Worm (Caenorhabditis elegans) whole organism, midembryonic: ENCODE results near the gene K11G9.5.
A peak's percentile ranks its signal among the peaks of the same experiment; 100 is the strongest.

Source experiments
- T22C8.4 ChIP-seq: fragments of 200-800 bp; sonication (Bioruptor generic); IDR thresholded peaks from 2 replicates; pipeline ENCODE4 v1.3.6; 2022; ENCODE audit warnings: missing genetic modification characterization, missing compliant biosample characterization
- cog-1 ChIP-seq: sonication (generic microtip); optimal IDR thresholded peaks from 2 replicates; lab custom pipeline; 2016; ENCODE audit warnings: missing genetic modification characterization, missing compliant biosample characterization
- flt-1 ChIP-seq: fragments of 200-800 bp; sonication (Bioruptor generic); IDR thresholded peaks from 2 replicates; pipeline ENCODE4 v1.3.6; 2022; ENCODE audit warnings: missing genetic modification characterization, missing compliant biosample characterization
- klf-2 ChIP-seq: fragments of 200-800 bp; sonication (Bioruptor generic); conservative IDR thresholded peaks from 2 replicates; pipeline ENCODE4 v1.3.6; 2022; ENCODE audit warnings: missing genetic modification reagents, missing genetic modification characterization, missing compliant biosample characterization
- med-1 ChIP-seq: sonication (generic microtip); optimal IDR thresholded peaks from 2 replicates; lab custom pipeline; 2017; ENCODE audit warnings: missing genetic modification characterization, mild to moderate bottlenecking, missing compliant biosample characterization, antibody characterized with exemption, missing genetic modification reagents; ENCODE audit not compliant: insufficient read depth
- ref-1 ChIP-seq: fragments of 200-800 bp; sonication (Bioruptor generic); conservative IDR thresholded peaks from 2 replicates; pipeline ENCODE4 v1.3.6; 2022; ENCODE audit warnings: missing genetic modification reagents, missing genetic modification characterization, missing compliant biosample characterization
- tab-1 ChIP-seq: fragments of 200-800 bp; sonication (Bioruptor generic); IDR thresholded peaks from 2 replicates; pipeline ENCODE4 v1.3.6; 2022; ENCODE audit warnings: missing genetic modification characterization, missing compliant biosample characterization
- ztf-23 ChIP-seq: fragments of 200-800 bp; sonication (Bioruptor generic); IDR thresholded peaks from 2 replicates; pipeline ENCODE4 v1.3.6; 2022; ENCODE audit warnings: missing genetic modification reagents, missing genetic modification characterization, missing compliant biosample characterization
- ztf-29 ChIP-seq: fragments of 200-800 bp; sonication (Bioruptor generic); IDR thresholded peaks from 2 replicates; pipeline ENCODE4 v1.3.6; 2022; ENCODE audit warnings: missing genetic modification reagents, missing genetic modification characterization, missing compliant biosample characterization

The K11G9.5 gene

DNA sequence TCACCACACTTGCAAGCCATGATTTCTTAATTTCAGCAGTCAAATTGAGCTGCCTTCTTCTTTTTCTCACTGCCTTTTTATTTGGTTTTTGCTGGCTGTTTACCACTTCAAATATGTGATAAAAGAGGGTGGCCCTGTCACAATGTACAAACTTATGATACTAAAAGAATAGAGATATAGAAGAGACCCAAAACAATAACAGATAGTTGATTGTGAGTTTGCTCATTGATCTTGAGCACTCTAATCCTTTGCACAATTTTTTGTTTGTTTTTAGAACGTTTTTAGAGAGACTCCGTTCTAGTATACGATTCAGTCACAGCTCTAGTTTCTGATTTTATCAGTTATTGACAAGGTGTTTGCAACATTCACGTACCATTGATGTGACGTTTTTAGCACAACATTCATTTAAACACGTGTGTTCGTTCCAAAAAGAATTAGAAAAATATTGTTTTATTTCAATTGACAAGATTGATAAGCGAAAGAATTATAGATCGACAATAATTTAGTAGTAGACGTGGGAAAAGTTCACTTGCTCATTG lies 3.6 kb upstream of the K11G9.5 start, which contains the start of gene mtl-1:
Gene mtl-1, minus strand, starts transcription at position 51 of the 539 bp plus-strand sequence.
- TF ChIP-seq flt-1 (GFP tag; lab: Robert Waterston, UW), result no peak
- TF ChIP-seq T22C8.4, result no peak

DNA sequence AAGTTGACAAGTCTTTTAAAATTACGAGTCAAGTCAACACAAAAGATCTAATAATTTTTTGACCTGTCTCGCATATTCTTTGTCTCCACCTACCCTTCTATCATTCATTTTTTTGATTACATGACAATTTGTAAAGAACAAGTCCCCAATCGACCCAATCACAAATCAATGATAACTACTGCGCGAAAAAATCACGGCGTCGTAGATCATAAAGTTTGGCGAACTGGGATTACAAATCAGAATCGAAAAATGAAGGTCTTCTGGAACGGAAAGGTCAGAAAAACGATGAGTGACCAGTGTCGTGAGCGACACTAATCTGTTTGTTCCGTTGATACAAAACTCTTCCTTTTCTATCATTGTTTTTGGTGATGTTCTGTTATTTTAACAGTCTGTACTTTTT lies 1.8 kb upstream of the K11G9.5 start:
- TF ChIP-seq cog-1, result no peak
- TF ChIP-seq med-1 (GFP tag; lab: Kevin White, UChicago), result no peak
- TF ChIP-seq ztf-23 (GFP tag; lab: Robert Waterston, UW), result no peak
- TF ChIP-seq flt-1 (GFP tag; lab: Robert Waterston, UW), result no peak
- TF ChIP-seq T22C8.4, result no peak
- TF ChIP-seq klf-2, result no peak
- no peak for TF ChIP-seq ztf-29 (GFP tag; lab: Robert Waterston, UW)
- TF ChIP-seq ref-1, result no peak
- TF ChIP-seq tab-1, result no peak

DNA sequence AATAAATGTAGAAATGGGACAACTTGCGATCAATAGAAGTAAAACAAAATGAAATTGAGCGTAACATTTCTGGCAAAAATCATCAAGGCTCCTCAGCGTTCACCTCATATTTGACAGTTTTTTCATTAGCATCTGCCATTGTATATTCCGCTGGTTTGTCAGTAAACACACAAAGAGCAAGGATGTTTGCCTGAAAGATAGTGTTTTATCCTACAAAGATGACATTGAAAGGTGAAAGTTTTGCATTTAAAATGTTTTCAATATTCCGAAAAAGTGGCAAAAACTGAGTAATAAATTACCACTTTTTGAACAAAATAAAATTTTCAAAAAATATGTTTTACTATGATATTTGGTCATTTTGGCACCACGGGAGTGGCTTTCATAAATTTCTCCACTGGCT lies 2.3 kb downstream of the K11G9.5 start:
- TF ChIP-seq flt-1 (GFP tag; lab: Robert Waterston, UW) (no peak), tab-1 (no peak)

DNA sequence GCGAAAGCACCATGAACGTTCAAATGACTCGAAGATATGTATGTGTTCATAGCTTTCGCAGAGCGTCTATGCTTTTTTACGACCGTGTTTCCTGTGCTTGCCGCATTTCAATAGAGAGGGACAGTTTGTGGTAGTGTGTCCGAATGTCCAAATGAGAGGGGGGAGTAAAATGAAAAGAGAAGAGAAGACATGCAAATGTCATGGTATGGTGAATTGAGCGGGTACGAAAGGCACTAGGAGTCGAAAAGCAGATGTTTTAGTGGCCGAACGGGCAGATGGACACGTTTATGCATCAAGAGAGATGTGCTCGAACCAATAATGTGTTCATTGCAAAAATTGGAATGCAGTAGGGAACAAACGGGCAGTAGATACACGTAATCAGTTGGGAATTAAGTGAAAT lies 2.8 kb downstream of the K11G9.5 start:
- TF ChIP-seq klf-2 (no peak), ztf-29 (GFP tag; lab: Robert Waterston, UW) (no peak), ref-1 (no peak), cog-1 (no peak)

DNA sequence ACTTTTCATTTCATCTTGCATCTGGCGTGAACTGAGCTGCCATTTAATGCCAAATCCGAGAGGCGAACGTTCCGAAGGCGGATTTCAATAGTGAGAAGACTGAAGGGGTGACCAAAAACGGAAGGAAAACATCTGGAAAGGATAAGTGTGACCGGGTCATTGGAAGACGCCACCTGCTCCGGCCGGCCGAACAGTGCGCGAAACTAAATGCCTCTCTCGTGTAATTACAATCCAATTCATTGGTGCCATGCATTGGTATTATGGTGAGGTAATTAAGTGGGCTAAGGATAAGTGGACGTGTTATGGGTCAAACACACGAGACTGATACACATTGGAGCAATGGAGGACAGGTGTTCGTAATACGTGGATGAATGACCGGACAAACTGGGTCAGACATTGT lies 3.8 kb downstream of the K11G9.5 start:
- no peak for TF ChIP-seq med-1 (GFP tag; lab: Kevin White, UChicago)
- no peak for TF ChIP-seq klf-2
- TF ChIP-seq ztf-23 (GFP tag; lab: Robert Waterston, UW), result no peak
- TF ChIP-seq T22C8.4, result no peak
- TF ChIP-seq tab-1, result 0 out of 2 replicates have a peak, but pooled peaks have one; percentile 52
- peak; percentile 32 for TF ChIP-seq cog-1

DNA sequence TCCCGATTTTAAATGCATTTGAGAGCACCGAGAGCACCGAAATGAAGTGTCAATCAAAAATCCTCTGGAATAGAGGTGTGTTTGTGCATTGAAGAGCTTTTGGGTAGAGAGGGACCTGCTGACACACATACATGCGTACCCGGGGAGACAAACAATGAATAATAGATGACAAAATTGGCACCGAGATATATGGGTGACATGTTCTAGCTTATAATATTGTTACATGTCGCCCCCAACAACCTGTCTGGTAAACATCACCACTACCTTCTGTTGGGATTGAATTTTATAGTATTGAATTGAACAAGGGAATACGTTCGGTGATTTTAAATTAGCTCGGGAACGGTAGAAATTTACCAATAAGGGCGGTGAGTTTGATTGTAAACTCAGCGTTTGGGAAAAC lies 4.6 kb downstream of the K11G9.5 start:
- TF ChIP-seq klf-2 (no peak), tab-1 (no peak), ztf-29 (GFP tag; lab: Robert Waterston, UW) (no peak), ztf-23 (GFP tag; lab: Robert Waterston, UW) (no peak), ref-1 (no peak), T22C8.4 (no peak), med-1 (GFP tag; lab: Kevin White, UChicago) (no peak), flt-1 (GFP tag; lab: Robert Waterston, UW) (no peak), cog-1 (no peak)

DNA sequence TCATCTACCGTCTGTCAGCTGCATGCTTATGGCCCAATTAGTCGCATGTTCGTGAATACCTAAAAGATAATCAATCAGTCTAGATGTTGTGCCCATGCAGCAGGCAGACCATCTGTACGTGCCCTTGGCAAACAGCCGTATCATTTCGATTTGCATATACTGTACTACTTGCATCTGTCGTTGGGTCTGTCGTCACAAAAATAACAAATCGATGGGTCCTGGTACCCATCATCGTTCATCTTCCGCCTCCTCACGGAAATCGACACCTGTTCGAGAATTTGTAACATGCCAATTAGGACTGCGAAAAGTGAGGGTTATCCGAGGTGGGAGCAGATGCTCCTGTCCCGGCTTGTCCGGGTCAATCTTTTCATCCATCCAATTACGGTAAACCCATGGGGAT lies 5.0 kb downstream of the K11G9.5 start:
- TF ChIP-seq ztf-29 (GFP tag; lab: Robert Waterston, UW), result no peak
- no peak for TF ChIP-seq cog-1
- no peak for TF ChIP-seq klf-2
- TF ChIP-seq ztf-23 (GFP tag; lab: Robert Waterston, UW), result no peak
- TF ChIP-seq flt-1 (GFP tag; lab: Robert Waterston, UW), result no peak
- no peak for TF ChIP-seq T22C8.4
- no peak for TF ChIP-seq med-1 (GFP tag; lab: Kevin White, UChicago)
- TF ChIP-seq tab-1, result no peak
- no peak for TF ChIP-seq ref-1

DNA sequence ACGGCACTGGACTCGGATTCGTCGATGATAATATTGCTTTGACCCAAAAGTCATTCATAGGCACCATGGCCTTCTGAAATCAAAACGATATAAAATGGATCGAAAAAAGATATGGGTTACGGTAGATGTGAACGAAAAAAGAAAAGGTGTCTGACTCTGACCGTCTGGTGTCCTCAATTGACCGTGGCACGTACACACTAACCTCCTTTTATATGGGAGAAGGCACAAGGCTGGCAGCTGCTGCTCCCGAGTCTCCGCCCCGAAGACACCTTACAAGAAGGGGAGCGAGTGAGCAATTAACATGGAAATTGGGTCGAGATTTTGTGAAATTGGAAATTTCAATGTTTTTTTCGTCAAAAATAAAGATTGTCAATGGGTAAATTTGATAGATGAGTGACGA lies 6.8 kb downstream of the K11G9.5 start, which contains the start of gene egl-46:
Gene egl-46, minus strand, starts transcription at position 73 of the 400 bp plus-strand sequence.
- TF ChIP-seq ztf-23 (GFP tag; lab: Robert Waterston, UW) (no peak), cog-1 (no peak), ref-1 (no peak), klf-2 (no peak), ztf-29 (GFP tag; lab: Robert Waterston, UW) (no peak), tab-1 (no peak), med-1 (GFP tag; lab: Kevin White, UChicago) (no peak), T22C8.4 (no peak), flt-1 (GFP tag; lab: Robert Waterston, UW) (no peak)

DNA sequence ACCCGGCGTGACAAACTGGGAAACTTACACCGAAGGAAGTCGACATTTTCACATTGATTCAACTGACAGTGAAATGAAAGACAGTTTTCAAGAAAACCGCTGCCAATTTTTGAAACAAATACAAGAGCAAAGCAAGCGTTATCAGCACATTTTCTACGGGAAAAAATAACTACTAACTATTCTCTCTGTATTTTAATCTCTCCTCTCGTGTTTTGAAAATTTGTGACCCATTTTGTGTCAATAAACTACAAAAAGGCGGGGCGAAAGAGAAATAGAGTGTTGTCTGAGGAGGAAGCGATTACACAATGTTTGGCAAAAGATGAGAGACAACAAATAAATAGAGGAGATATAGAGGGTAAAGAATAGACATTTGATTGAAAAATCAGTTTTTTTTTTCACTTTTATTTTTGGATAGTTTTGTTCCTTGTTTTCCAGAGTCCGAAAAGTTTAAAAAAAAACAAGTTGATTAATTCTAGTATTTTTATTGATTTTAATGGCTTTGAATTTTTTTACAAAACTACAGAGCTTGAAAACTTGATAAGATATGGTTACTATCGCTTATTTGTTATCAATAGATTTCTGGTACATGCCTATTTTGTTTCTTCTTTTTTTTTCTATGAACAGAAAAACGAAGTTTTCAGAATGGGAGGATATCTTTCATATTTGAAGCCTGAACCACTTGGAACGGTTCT lies 12.0 kb downstream of the K11G9.5 start, which contains the start of gene cest-34:
Gene cest-34, plus strand, starts transcription at position 642 of the 692 bp plus-strand sequence.
- TF ChIP-seq T22C8.4, result no peak
- no peak for TF ChIP-seq ref-1
- no peak for TF ChIP-seq klf-2
- TF ChIP-seq tab-1, result no peak
- TF ChIP-seq cog-1, result no peak
- TF ChIP-seq med-1 (GFP tag; lab: Kevin White, UChicago), result no peak
- TF ChIP-seq flt-1 (GFP tag; lab: Robert Waterston, UW), result no peak
- no peak for TF ChIP-seq ztf-23 (GFP tag; lab: Robert Waterston, UW)
- TF ChIP-seq ztf-29 (GFP tag; lab: Robert Waterston, UW), result no peak

DNA sequence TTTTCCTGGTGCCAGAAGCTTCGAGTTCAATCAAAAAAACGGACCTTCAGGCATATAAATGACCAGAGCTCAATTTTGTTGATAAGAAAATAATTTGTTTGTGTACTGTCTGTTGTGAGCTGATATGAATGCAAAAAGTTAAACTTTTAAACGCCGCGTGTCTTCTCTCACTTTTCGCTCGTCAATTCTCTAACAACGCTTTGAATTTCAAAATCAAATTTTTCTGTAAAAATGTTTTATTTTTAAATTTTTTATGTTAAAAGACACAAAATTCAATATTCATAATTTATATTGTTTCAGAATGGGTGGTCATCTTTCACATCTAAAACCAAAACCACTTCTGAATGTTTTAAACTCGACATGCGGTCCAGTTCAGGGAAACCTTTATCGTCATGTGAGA lies 14.3 kb downstream of the K11G9.5 start, which contains the start of gene cest-31:
Gene cest-31, plus strand, starts transcription at position 301 of the 400 bp plus-strand sequence.
- TF ChIP-seq ref-1 (no peak), ztf-29 (GFP tag; lab: Robert Waterston, UW) (no peak), klf-2 (no peak), med-1 (GFP tag; lab: Kevin White, UChicago) (no peak), tab-1 (no peak), ztf-23 (GFP tag; lab: Robert Waterston, UW) (no peak), cog-1 (no peak), flt-1 (GFP tag; lab: Robert Waterston, UW) (no peak), T22C8.4 (no peak)

DNA sequence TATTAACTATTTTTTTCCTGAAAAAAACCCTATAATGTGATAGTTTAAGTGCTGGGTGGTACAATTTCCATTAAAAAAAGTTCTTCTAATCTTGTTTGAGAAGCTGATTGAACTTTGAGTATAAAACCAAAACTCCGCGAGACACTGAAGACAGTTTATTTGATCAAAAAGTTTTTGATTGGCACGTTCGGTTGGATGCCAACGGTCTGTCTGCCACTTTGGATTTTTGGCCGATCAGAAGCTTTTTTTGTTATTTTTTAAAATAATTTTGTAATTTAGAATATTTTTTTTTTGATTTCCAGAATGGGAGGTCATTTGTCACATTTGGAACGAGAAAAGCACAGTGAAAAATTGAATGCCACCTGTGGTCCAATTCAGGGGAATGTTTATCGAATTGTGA lies 18.8 kb downstream of the K11G9.5 start, which contains the start of gene cest-28:
Gene cest-28, plus strand, starts transcription at position 301 of the 400 bp plus-strand sequence.
- TF ChIP-seq ztf-29 (GFP tag; lab: Robert Waterston, UW) (no peak), med-1 (GFP tag; lab: Kevin White, UChicago) (no peak), ztf-23 (GFP tag; lab: Robert Waterston, UW) (no peak), flt-1 (GFP tag; lab: Robert Waterston, UW) (no peak), ref-1 (no peak), cog-1 (no peak), tab-1 (no peak), klf-2 (no peak), T22C8.4 (no peak)
